Worm (Caenorhabditis elegans) whole organism, midembryonic: ENCODE data around the gene spt-5.

ENCODE experiments used
- T22C8.4 ChIP-seq: fragments of 200-800 bp; sonication (Bioruptor generic); IDR thresholded peaks from 2 replicates; pipeline ENCODE4 v1.3.6; 2022; ENCODE audit warnings: missing genetic modification characterization, missing compliant biosample characterization
- cog-1 ChIP-seq: sonication (generic microtip); optimal IDR thresholded peaks from 2 replicates; lab custom pipeline; 2016; ENCODE audit warnings: missing genetic modification characterization, missing compliant biosample characterization
- flt-1 ChIP-seq: fragments of 200-800 bp; sonication (Bioruptor generic); IDR thresholded peaks from 2 replicates; pipeline ENCODE4 v1.3.6; 2022; ENCODE audit warnings: missing genetic modification characterization, missing compliant biosample characterization
- klf-2 ChIP-seq: fragments of 200-800 bp; sonication (Bioruptor generic); conservative IDR thresholded peaks from 2 replicates; pipeline ENCODE4 v1.3.6; 2022; ENCODE audit warnings: missing genetic modification reagents, missing genetic modification characterization, missing compliant biosample characterization
- med-1 ChIP-seq: sonication (generic microtip); optimal IDR thresholded peaks from 2 replicates; lab custom pipeline; 2017; ENCODE audit warnings: missing genetic modification characterization, mild to moderate bottlenecking, missing compliant biosample characterization, antibody characterized with exemption, missing genetic modification reagents; ENCODE audit not compliant: insufficient read depth
- ref-1 ChIP-seq: fragments of 200-800 bp; sonication (Bioruptor generic); conservative IDR thresholded peaks from 2 replicates; pipeline ENCODE4 v1.3.6; 2022; ENCODE audit warnings: missing genetic modification reagents, missing genetic modification characterization, missing compliant biosample characterization
- tab-1 ChIP-seq: fragments of 200-800 bp; sonication (Bioruptor generic); IDR thresholded peaks from 2 replicates; pipeline ENCODE4 v1.3.6; 2022; ENCODE audit warnings: missing genetic modification characterization, missing compliant biosample characterization
- ztf-23 ChIP-seq: fragments of 200-800 bp; sonication (Bioruptor generic); IDR thresholded peaks from 2 replicates; pipeline ENCODE4 v1.3.6; 2022; ENCODE audit warnings: missing genetic modification reagents, missing genetic modification characterization, missing compliant biosample characterization
- ztf-29 ChIP-seq: fragments of 200-800 bp; sonication (Bioruptor generic); IDR thresholded peaks from 2 replicates; pipeline ENCODE4 v1.3.6; 2022; ENCODE audit warnings: missing genetic modification reagents, missing genetic modification characterization, missing compliant biosample characterization

DNA sequence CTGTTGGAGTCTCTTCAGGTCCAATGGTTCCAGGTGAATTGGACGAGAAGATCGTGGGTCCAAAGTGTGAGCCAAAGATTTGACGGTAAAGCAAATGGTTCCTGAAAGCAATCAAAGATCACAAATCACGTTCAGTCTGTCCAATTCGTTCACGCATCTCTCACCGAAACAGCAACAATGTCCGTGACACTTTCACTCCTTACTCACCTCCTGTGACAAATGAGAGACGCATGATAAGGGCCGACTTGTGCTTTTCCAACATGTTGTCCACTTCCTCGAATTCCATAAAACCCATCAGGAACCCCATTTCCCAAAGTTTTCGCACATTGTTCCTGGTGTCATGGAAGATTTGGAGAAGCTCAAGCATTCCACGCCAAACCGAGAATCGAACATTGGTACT lies 10.9 kb upstream of the spt-5 start:
- TF ChIP-seq tab-1 (GFP tag; lab: Robert Waterston, UW) (no peak), cog-1 (tag; lab: Kevin White, UChicago) (no peak), ztf-29 (GFP tag; lab: Robert Waterston, UW) (no peak), med-1 (GFP tag; lab: Kevin White, UChicago) (no peak), flt-1 (GFP tag; lab: Robert Waterston, UW) (no peak), T22C8.4 (GFP tag; lab: Robert Waterston, UW) (no peak), klf-2 (GFP tag; lab: Robert Waterston, UW) (no peak), ztf-23 (GFP tag; lab: Robert Waterston, UW) (no peak), ref-1 (GFP tag; lab: Robert Waterston, UW) (no peak)
